Fruit fly (Drosophila melanogaster) whole organism, larva: ENCODE measurements around the gene CG4617.

Source experiments
- noc ChIP-seq: fragments of 200-800 bp; sonication (Bioruptor generic); optimal IDR thresholded peaks from 3 replicates; lab custom pipeline; 2019; ENCODE audit warnings: missing biosample characterization, mild to moderate bottlenecking, missing genetic modification characterization, moderate library complexity

Gene CG4617

dm6 chrX:7065835-7066234, 38.5 kb downstream of the CG4617 start, which contains the start of gene CG12541:
CG12541 (minus strand) TSS chrX:7066052.
- no peak for TF ChIP-seq noc (tag; lab: Kevin White, UChicago)

dm6 chrX:7063563-7063962, 40.7 kb downstream of the CG4617 start:
- no peak for TF ChIP-seq noc (tag; lab: Kevin White, UChicago)

- TF ChIP-seq noc (tag; lab: Kevin White, UChicago), result no peak
Measured at dm6 chrX:7058973-7059372, 45.3 kb downstream of the CG4617 start.
